Fruit fly (Drosophila melanogaster): Measurements from ENCODE around the gene Lip4.

The Lip4 gene

DNA sequence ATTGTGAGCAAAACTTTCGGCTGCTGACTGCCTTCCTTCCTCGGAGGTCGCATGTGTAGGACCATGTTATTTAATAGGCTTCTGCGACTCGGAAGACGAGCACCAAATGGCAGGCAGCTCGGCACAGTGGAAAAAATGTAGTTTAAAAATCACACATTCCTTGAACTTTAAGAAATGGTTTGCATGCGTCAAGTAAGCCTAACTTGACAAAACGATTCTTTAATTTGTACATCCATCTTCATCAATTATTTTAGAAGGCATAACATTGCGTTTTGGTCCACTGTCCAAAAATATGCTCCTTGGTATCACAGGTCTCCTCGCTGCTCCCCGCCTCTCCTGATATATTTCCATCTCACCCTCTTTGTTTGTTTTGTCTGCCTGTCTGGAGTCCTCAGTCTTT is 38.3 kb downstream of the Lip4 start (continued):
- peak; percentile 50 for TF ChIP-seq CG13296 (GFP tag; optimal IDR thresholded peaks at IDR 0.05)
- no peak for TF ChIP-seq CG11398 (GFP tag; optimal IDR thresholded peaks at IDR 0.05)
- TF ChIP-seq Poxn (GFP tag; IDR thresholded peaks at IDR 0.05): 0 out of 2 replicates have a peak, but pooled peaks have one; percentile 9
- TF ChIP-seq CG1647 (GFP tag; optimal IDR thresholded peaks at IDR 0.05): no peak
- no peak for TF ChIP-seq pnt (GFP tag; optimal IDR thresholded peaks at IDR 0.05)
- no peak for TF ChIP-seq toy (GFP tag; IDR thresholded peaks at IDR 0.05)
- peak; percentile 1 for TF ChIP-seq nau (GFP tag; optimal IDR thresholded peaks at IDR 0.05)
- TF ChIP-seq CG14014 (GFP tag; IDR thresholded peaks at IDR 0.05): peak; percentile 69
- TF ChIP-seq Max (GFP tag; optimal IDR thresholded peaks at IDR 0.05): no peak
- 0 out of 3 replicates have a peak, but pooled peaks have one; percentile 64 for TF ChIP-seq CG11456 (GFP tag; IDR thresholded peaks at IDR 0.05)
- peak; percentile 70; the same call in 1 of the 2 replicates for TF ChIP-seq CG32532 (GFP tag; IDR thresholded peaks at IDR 0.05)
- TF ChIP-seq kni (GFP tag; optimal IDR thresholded peaks at IDR 0.05): no peak
- TF ChIP-seq sisA (GFP tag; IDR thresholded peaks at IDR 0.05): peak; percentile 43; the same call in 1 of the 2 replicates
- no peak for TF ChIP-seq bowl (GFP tag; IDR thresholded peaks at IDR 0.05)
- no peak for TF ChIP-seq gcm2 (GFP tag; optimal IDR thresholded peaks at IDR 0.05)
- no peak for TF ChIP-seq CG13123 (GFP tag; optimal IDR thresholded peaks at IDR 0.05)
- TF ChIP-seq CG3838 (GFP tag; optimal IDR thresholded peaks at IDR 0.05): no peak
- TF ChIP-seq Deaf1 (tag; optimal IDR thresholded peaks at IDR 0.05): peak; percentile 43
- no peak for TF ChIP-seq CG7271 (tag; optimal IDR thresholded peaks at IDR 0.05)
- TF ChIP-seq CG7556 (GFP tag; optimal IDR thresholded peaks at IDR 0.05): peak; percentile 73
- no peak for TF ChIP-seq Sox100B (GFP tag; optimal IDR thresholded peaks at IDR 0.05)
- no peak for TF ChIP-seq CkIIα-i1 (GFP tag; IDR thresholded peaks at IDR 0.05)
- TF ChIP-seq otp (GFP tag; IDR thresholded peaks at IDR 0.05): 0 out of 3 replicates have a peak, but pooled peaks have one; percentile 30
- TF ChIP-seq CG11560 (tag; IDR thresholded peaks at IDR 0.05): no peak
- no peak for TF ChIP-seq en (GFP tag; optimal IDR thresholded peaks at IDR 0.05)
- peak; percentile 13 for TF ChIP-seq Hsf (GFP tag; optimal IDR thresholded peaks at IDR 0.05)
- peak; percentile 58 for TF ChIP-seq gem (tag; optimal IDR thresholded peaks at IDR 0.05)
- peak; percentile 25 to 54 for TF ChIP-seq Hr51 (GFP tag; optimal IDR thresholded peaks at IDR 0.05)
- peak; percentile 40; the same call in 2 of the 3 replicates for TF ChIP-seq Aef1 (GFP tag; IDR thresholded peaks at IDR 0.05)
- peak; percentile 47 for TF ChIP-seq CG9727 (GFP tag; optimal IDR thresholded peaks at IDR 0.05)
- no peak for TF ChIP-seq CG6791 (GFP tag; IDR thresholded peaks at IDR 0.05; ENCODE audit: partially characterized antibody)
- TF ChIP-seq cg (GFP tag; optimal IDR thresholded peaks at IDR 0.05): no peak
- TF ChIP-seq shn (GFP tag; optimal IDR thresholded peaks at IDR 0.05): peak; percentile 22
- no peak for TF ChIP-seq pita (GFP tag; optimal IDR thresholded peaks at IDR 0.05)
- peak; percentile 8; the same call in 1 of the 2 replicates for TF ChIP-seq onecut (GFP tag; IDR thresholded peaks at IDR 0.05)
- TF ChIP-seq CG15601 (tag; optimal IDR thresholded peaks at IDR 0.05): no peak
- TF ChIP-seq ac (GFP tag; optimal IDR thresholded peaks at IDR 0.05): no peak
- TF ChIP-seq unc-4 (GFP tag; IDR thresholded peaks at IDR 0.05; ENCODE audit: partially characterized antibody): no peak
- TF ChIP-seq CG17802 (tag; optimal IDR thresholded peaks at IDR 0.05): no peak
- peak; percentile 63 for TF ChIP-seq sob (GFP tag; IDR thresholded peaks at IDR 0.05)
- no peak for TF ChIP-seq CG10321 (GFP tag; IDR thresholded peaks at IDR 0.05)
- no peak for TF ChIP-seq gro (GFP tag; optimal IDR thresholded peaks at IDR 0.05)
- TF ChIP-seq schlank (tag; optimal IDR thresholded peaks at IDR 0.05): peak; percentile 9
- TF ChIP-seq cato (GFP tag; optimal IDR thresholded peaks at IDR 0.05; ENCODE audit: borderline replicate concordance): no peak
- TF ChIP-seq chm (GFP tag; IDR thresholded peaks at IDR 0.05): no peak
- peak; percentile 55 for TF ChIP-seq CG15514 (GFP tag; optimal IDR thresholded peaks at IDR 0.05)
- peak; percentile 10 for TF ChIP-seq nmo (GFP tag; optimal IDR thresholded peaks at IDR 0.05)
- TF ChIP-seq Rx (GFP tag; IDR thresholded peaks at IDR 0.05): no peak
- peak; percentile 41 for TF ChIP-seq D19B (GFP tag; optimal IDR thresholded peaks at IDR 0.05)
- TF ChIP-seq fd3F (GFP tag; optimal IDR thresholded peaks at IDR 0.05): peak; percentile 19
- no peak for TF ChIP-seq CG4617 (GFP tag; optimal IDR thresholded peaks at IDR 0.05; ENCODE audit: borderline replicate concordance)
